Worm (Caenorhabditis elegans): ENCODE measurements around the gene C01G5.7.

ce11 chrIV:6535908-6536307 lies 17.9 kb downstream of the C01G5.7 start, which contains the start of gene C01G5.3:
- TF ChIP-seq mxl-3 (GFP tag; optimal IDR thresholded peaks at IDR 0.05) (no peak), attf-4 (tag; optimal IDR thresholded peaks at IDR 0.05) (no peak), ztf-7 (tag; optimal IDR thresholded peaks at IDR 0.05) (no peak), spr-1 (tag; optimal IDR thresholded peaks at IDR 0.05) (no peak), zip-2 (tag; optimal IDR thresholded peaks at IDR 0.05) (no peak), mdl-1 (tag; optimal IDR thresholded peaks at IDR 0.05) (no peak)

Data from whole organism, L4 larva.